Worm (Caenorhabditis elegans): ENCODE results near the gene pst-1.

DNA sequence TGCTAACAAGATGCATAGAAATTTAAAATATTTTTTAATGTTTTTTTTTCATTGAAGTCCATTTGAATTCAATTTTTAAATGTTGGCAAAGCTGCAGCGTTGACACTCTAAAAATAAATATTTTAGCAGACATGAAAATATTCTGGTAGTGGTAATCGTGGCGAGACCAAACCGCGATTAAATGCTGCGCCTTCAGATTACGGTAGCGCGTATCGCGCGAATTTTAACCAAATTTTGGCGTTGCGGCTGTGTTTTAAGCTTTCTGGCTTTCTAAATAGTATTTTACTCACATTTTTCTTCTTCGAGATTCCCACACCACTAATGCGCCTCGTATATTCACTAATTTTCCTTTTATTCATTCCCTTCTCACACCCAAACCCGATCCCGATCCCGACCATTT is 52.8 kb downstream of the pst-1 start, which contains the start of gene cpg-4:
- TF ChIP-seq unc-130 (GFP tag; optimal IDR thresholded peaks at IDR 0.05) (peak; percentile 18), ceh-82 (tag; optimal IDR thresholded peaks at IDR 0.05) (no peak), nhr-76 (tag; optimal IDR thresholded peaks at IDR 0.05) (no peak), nhr-28 (tag; optimal IDR thresholded peaks at IDR 0.05) (no peak), lim-7 (GFP tag; IDR thresholded peaks at IDR 0.05) (no peak), gei-8 (GFP tag; optimal IDR thresholded peaks at IDR 0.05) (no peak), daf-8 (GFP tag; IDR thresholded peaks at IDR 0.05) (no peak), unc-62 (GFP tag; optimal IDR thresholded peaks at IDR 0.05 in 1 of 2) (no peak), unc-62 (tag; optimal IDR thresholded peaks at IDR 0.05) (no peak), nhr-11 (tag; optimal IDR thresholded peaks at IDR 0.05) (no peak), zag-1 (tag; optimal IDR thresholded peaks at IDR 0.05) (no peak), nhr-10 (tag; optimal IDR thresholded peaks at IDR 0.05) (no peak), ztf-11 (tag; optimal IDR thresholded peaks at IDR 0.05) (no peak), egl-27 (tag; optimal IDR thresholded peaks at IDR 0.05) (no peak)
